Worm (Caenorhabditis elegans) whole organism, L2 larva: Measurements from ENCODE around the gene sto-3.

Experiments used
- C34F6.9 ChIP-seq: fragments of 150-350 bp; optimal IDR thresholded peaks from 2 replicates; lab custom pipeline; 2014; ENCODE audit warnings: missing biosample characterization, missing genetic modification characterization
- F13H6.1 ChIP-seq: sonication (generic microtip); optimal IDR thresholded peaks from 2 replicates; lab custom pipeline; 2016; ENCODE audit warnings: missing genetic modification characterization, missing compliant biosample characterization
- R02D3.7 ChIP-seq: fragments of 150-350 bp; optimal IDR thresholded peaks from 2 replicates; lab custom pipeline; 2014; ENCODE audit warnings: missing biosample characterization, missing genetic modification characterization
- Y55F3AM.14 ChIP-seq: fragments of 200-800 bp; sonication (Bioruptor generic); optimal IDR thresholded peaks from 2 replicates; lab custom pipeline; 2018; ENCODE audit warnings: mild to moderate bottlenecking, missing genetic modification characterization, missing compliant biosample characterization
- ama-1 ChIP-seq: fragments of 150-350 bp; optimal IDR thresholded peaks from 2 replicates; lab custom pipeline; 2018; ENCODE audit warnings: inconsistent platforms
- blmp-1 ChIP-seq: sonication (generic microtip); optimal IDR thresholded peaks from 2 replicates; lab custom pipeline; 2017; ENCODE audit warnings: missing genetic modification characterization, mild to moderate bottlenecking, missing compliant biosample characterization, antibody characterized with exemption, moderate library complexity; ENCODE audit not compliant: insufficient read depth
- ceh-16 ChIP-seq: fragments of 150-350 bp; optimal IDR thresholded peaks from 2 replicates; lab custom pipeline; 2014; ENCODE audit warnings: missing biosample characterization, missing genetic modification characterization
- ceh-82 ChIP-seq: fragments of 150-350 bp; optimal IDR thresholded peaks from 2 replicates; lab custom pipeline; 2014; ENCODE audit warnings: missing biosample characterization, missing genetic modification characterization
- crh-2 ChIP-seq: sonication (generic microtip); optimal IDR thresholded peaks from 2 replicates; lab custom pipeline; 2017; ENCODE audit warnings: missing biosample characterization, missing genetic modification characterization
- dmd-4 ChIP-seq: sonication (generic microtip); optimal IDR thresholded peaks from 2 replicates; lab custom pipeline; 2017; ENCODE audit warnings: missing biosample characterization, missing genetic modification characterization
- elt-3 ChIP-seq: sonication (generic microtip); optimal IDR thresholded peaks from 2 replicates; lab custom pipeline; 2017; ENCODE audit warnings: missing biosample characterization, missing genetic modification characterization
- fos-1 ChIP-seq: fragments of 150-350 bp; optimal IDR thresholded peaks from 2 replicates; lab custom pipeline; 2014; ENCODE audit warnings: missing biosample characterization, missing genetic modification characterization
- gmeb-1 ChIP-seq: fragments of 150-350 bp; optimal IDR thresholded peaks from 2 replicates; lab custom pipeline; 2014; ENCODE audit warnings: missing biosample characterization, missing genetic modification characterization
- lin-11 ChIP-seq: fragments of 150-350 bp; sonication (generic microtip); optimal IDR thresholded peaks from 2 replicates; lab custom pipeline; 2014; ENCODE audit warnings: missing biosample characterization, missing genetic modification characterization, inconsistent platforms, mixed read lengths
- lin-13 ChIP-seq: fragments of 150-350 bp; optimal IDR thresholded peaks from 2 replicates; lab custom pipeline; 2014; ENCODE audit warnings: missing biosample characterization, missing genetic modification reagents, missing genetic modification characterization
- lsy-2 ChIP-seq, 2 experiments: fragments of 150-350 bp in 1 of 2; sonication (generic microtip) in 1 of 2; optimal IDR thresholded peaks; 2 replicates each; lab custom pipeline; 2014 to 2017; ENCODE audit warnings: missing biosample characterization in 2 of 2, missing genetic modification characterization in 2 of 2
- mab-5 ChIP-seq: fragments of 150-350 bp; optimal IDR thresholded peaks from 2 replicates; lab custom pipeline; 2014; ENCODE audit warnings: missing biosample characterization, missing genetic modification characterization
- mbf-1 ChIP-seq: sonication (generic microtip); optimal IDR thresholded peaks from 2 replicates; lab custom pipeline; 2017; ENCODE audit warnings: missing biosample characterization, missing genetic modification characterization
- mdl-1 ChIP-seq, 2 experiments: fragments of 150-350 bp in 1 of 2; sonication (generic microtip) in 1 of 2; optimal IDR thresholded peaks; 2 replicates each; lab custom pipeline; 2017; ENCODE audit warnings: missing biosample characterization in 2 of 2, missing genetic modification characterization in 2 of 2
- nhr-10 ChIP-seq: sonication (generic microtip); optimal IDR thresholded peaks from 2 replicates; lab custom pipeline; 2017; ENCODE audit warnings: missing biosample characterization, missing genetic modification characterization
- nhr-11 ChIP-seq: fragments of 150-350 bp; optimal IDR thresholded peaks from 2 replicates; lab custom pipeline; 2014; ENCODE audit warnings: missing biosample characterization, missing genetic modification characterization
- nhr-12 ChIP-seq: fragments of 150-350 bp; optimal IDR thresholded peaks from 2 replicates; lab custom pipeline; 2014; ENCODE audit warnings: missing biosample characterization, missing genetic modification characterization
- nhr-129 ChIP-seq: fragments of 150-350 bp; optimal IDR thresholded peaks from 2 replicates; lab custom pipeline; 2014; ENCODE audit warnings: missing biosample characterization, missing genetic modification characterization
- nhr-21 ChIP-seq: fragments of 150-350 bp; optimal IDR thresholded peaks from 2 replicates; lab custom pipeline; 2014; ENCODE audit warnings: missing biosample characterization, missing genetic modification characterization
- nhr-23 ChIP-seq: fragments of 150-350 bp; optimal IDR thresholded peaks from 2 replicates; lab custom pipeline; 2014; ENCODE audit warnings: missing biosample characterization, missing genetic modification reagents, missing genetic modification characterization
- nhr-237 ChIP-seq: fragments of 150-350 bp; optimal IDR thresholded peaks from 2 replicates; lab custom pipeline; 2014; ENCODE audit warnings: missing biosample characterization, missing genetic modification characterization
- nhr-25 ChIP-seq: fragments of 150-350 bp; sonication (generic microtip); optimal IDR thresholded peaks from 3 replicates; lab custom pipeline; 2014; ENCODE audit warnings: missing biosample characterization, missing genetic modification characterization
- nhr-6 ChIP-seq: fragments of 150-350 bp; optimal IDR thresholded peaks from 2 replicates; lab custom pipeline; 2014; ENCODE audit warnings: missing biosample characterization, missing genetic modification characterization
- nhr-77 ChIP-seq: fragments of 150-350 bp; optimal IDR thresholded peaks from 2 replicates; lab custom pipeline; 2014; ENCODE audit warnings: missing biosample characterization, missing genetic modification characterization
- peb-1 ChIP-seq: fragments of 150-350 bp; optimal IDR thresholded peaks from 2 replicates; lab custom pipeline; 2014; ENCODE audit warnings: missing biosample characterization, missing genetic modification characterization
- sem-4 ChIP-seq: fragments of 150-350 bp; optimal IDR thresholded peaks from 2 replicates; lab custom pipeline; 2014; ENCODE audit warnings: missing biosample characterization, missing genetic modification reagents, missing genetic modification characterization
- sma-3 ChIP-seq: sonication (generic microtip); optimal IDR thresholded peaks from 2 replicates; lab custom pipeline; 2016; ENCODE audit warnings: missing genetic modification reagents, missing genetic modification characterization, missing compliant biosample characterization
- sma-9 ChIP-seq, 2 experiments: fragments of 150-350 bp in 1 of 2; sonication (generic microtip) in 1 of 2; optimal IDR thresholded peaks; 2 replicates each; lab custom pipeline; 2014 to 2016; ENCODE audit warnings: missing genetic modification characterization in 2 of 2, mild to moderate bottlenecking in 1 of 2, missing biosample characterization in 1 of 2, missing compliant biosample characterization in 1 of 2, missing genetic modification reagents in 1 of 2, moderate library complexity in 1 of 2
- unc-39 ChIP-seq: fragments of 150-350 bp; optimal IDR thresholded peaks from 2 replicates; lab custom pipeline; 2014; ENCODE audit warnings: missing biosample characterization, missing genetic modification characterization
- unc-55 ChIP-seq: fragments of 150-350 bp; sonication (generic microtip); optimal IDR thresholded peaks from 3 replicates; lab custom pipeline; 2014; ENCODE audit warnings: missing biosample characterization, missing genetic modification reagents, missing genetic modification characterization
- unc-62 ChIP-seq: fragments of 150-350 bp; optimal IDR thresholded peaks from 2 replicates; lab custom pipeline; 2014; ENCODE audit warnings: missing biosample characterization, missing genetic modification reagents, missing genetic modification characterization
- zag-1 ChIP-seq: fragments of 150-350 bp; optimal IDR thresholded peaks from 2 replicates; lab custom pipeline; 2014; ENCODE audit warnings: missing biosample characterization, missing genetic modification characterization
- ztf-1 ChIP-seq: fragments of 200-800 bp; sonication (Bioruptor generic); conservative IDR thresholded peaks from 2 replicates; pipeline ENCODE4 v1.3.6; 2022; ENCODE audit warnings: missing genetic modification characterization, missing compliant biosample characterization
- ztf-11 ChIP-seq: sonication (generic microtip); optimal IDR thresholded peaks from 2 replicates; lab custom pipeline; 2017; ENCODE audit warnings: missing biosample characterization, missing genetic modification characterization
- ztf-4 ChIP-seq: fragments of 150-350 bp; optimal IDR thresholded peaks from 2 replicates; lab custom pipeline; 2014; ENCODE audit warnings: missing biosample characterization, missing genetic modification characterization

sto-3 gene

DNA sequence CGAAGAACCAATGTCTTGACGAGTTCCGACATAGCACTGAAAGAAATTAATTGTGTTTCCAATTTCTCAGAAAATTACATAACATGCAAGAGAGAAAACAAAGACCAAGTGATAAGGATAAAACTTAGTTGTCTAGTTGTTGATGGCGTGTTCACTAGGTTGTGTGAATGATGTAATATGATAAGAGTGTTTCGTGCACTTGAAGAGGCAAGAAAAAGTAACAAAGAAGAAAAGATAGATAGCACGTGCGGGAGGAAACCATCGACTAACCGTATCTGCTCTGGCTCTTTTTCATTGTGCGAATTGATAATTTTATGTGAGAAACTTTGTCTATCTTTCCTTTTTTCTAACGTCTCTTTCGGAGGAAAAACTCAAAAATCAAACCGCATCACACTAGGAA is 39.7 kb upstream of the sto-3 start, which contains the start of gene sfxn-1.5 (continued):
- TF ChIP-seq nhr-21 (no peak), nhr-12 (no peak), nhr-10 (tag; lab: Kevin White, UChicago) (no peak), mdl-1 (tag; optimal IDR thresholded peaks at IDR 0.05; lab: Kevin White, UChicago) (peak in 1 of 2 experiments; percentile 77), sma-9 (GFP tag; optimal IDR thresholded peaks at IDR 0.05; lab: Kevin White, UChicago) (peak; percentile 94), sma-9 (tag; optimal IDR thresholded peaks at IDR 0.05; lab: Kevin White, UChicago) (no peak), ztf-11 (tag; lab: Kevin White, UChicago) (no peak), fos-1 (tag; lab: Kevin White, UChicago) (peak; percentile 95), ztf-1 (GFP tag; lab: Robert Waterston, UW) (no peak), blmp-1 (tag; lab: Kevin White, UChicago) (no peak)
- TF ChIP-seq, all 48 proteins: peak for 10

DNA sequence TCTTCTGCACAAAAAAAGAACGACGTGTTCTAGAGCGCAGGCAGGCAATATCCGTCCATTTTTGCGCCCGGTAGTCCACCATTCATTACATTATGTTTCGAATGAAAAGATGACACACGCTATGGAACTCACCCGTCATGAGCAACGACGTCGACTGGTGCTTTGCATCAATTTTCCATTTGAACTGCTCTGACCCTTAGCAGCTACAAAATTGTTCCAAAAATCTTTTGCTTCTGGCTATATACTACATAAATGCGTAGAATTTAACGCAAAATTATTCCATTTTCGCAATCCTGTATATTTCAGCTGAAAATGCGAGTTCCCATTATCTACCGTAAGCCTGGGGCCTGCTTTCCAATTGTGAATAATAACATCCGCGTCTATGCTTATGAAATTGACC is 36.4 kb upstream of the sto-3 start, which contains the start of gene T04F8.3:
T04F8.3 (plus strand) TSS at position 301 of the 400 bp plus-strand sequence.
- TF ChIP-seq mab-5 (tag; lab: Kevin White, UChicago) = no peak
- no peak for TF ChIP-seq gmeb-1 (tag; lab: Kevin White, UChicago)
- no peak for TF ChIP-seq C34F6.9
- TF ChIP-seq R02D3.7 (tag; lab: Kevin White, UChicago) = no peak
- no peak for TF ChIP-seq ceh-82 (tag; lab: Kevin White, UChicago)
- TF ChIP-seq nhr-11 (tag; lab: Kevin White, UChicago) = no peak
- TF ChIP-seq sma-3 (GFP tag; lab: Kevin White, UChicago) = no peak
- no peak for TF ChIP-seq lsy-2 (tag; optimal IDR thresholded peaks at IDR 0.05; lab: Kevin White, UChicago)
- no peak for TF ChIP-seq ztf-4 (tag; lab: Kevin White, UChicago)
- no peak for TF ChIP-seq Y55F3AM.14 (GFP tag; lab: Kevin White, UChicago)
- no peak for TF ChIP-seq elt-3 (tag; lab: Kevin White, UChicago)
- no peak for TF ChIP-seq sma-9 (GFP tag; optimal IDR thresholded peaks at IDR 0.05; lab: Kevin White, UChicago)
- TF ChIP-seq sma-9 (tag; optimal IDR thresholded peaks at IDR 0.05; lab: Kevin White, UChicago) = no peak
- TF ChIP-seq dmd-4 (tag; lab: Kevin White, UChicago) = no peak
- no peak for TF ChIP-seq blmp-1 (tag; lab: Kevin White, UChicago)
- TF ChIP-seq mbf-1 (tag; lab: Kevin White, UChicago) = no peak
- TF ChIP-seq unc-39 (tag; lab: Kevin White, UChicago) = no peak
- no peak for TF ChIP-seq fos-1 (tag; lab: Kevin White, UChicago)
- no peak for TF ChIP-seq unc-62 (GFP tag; lab: Kevin White, UChicago)
- TF ChIP-seq crh-2 (tag; lab: Kevin White, UChicago) = no peak

DNA sequence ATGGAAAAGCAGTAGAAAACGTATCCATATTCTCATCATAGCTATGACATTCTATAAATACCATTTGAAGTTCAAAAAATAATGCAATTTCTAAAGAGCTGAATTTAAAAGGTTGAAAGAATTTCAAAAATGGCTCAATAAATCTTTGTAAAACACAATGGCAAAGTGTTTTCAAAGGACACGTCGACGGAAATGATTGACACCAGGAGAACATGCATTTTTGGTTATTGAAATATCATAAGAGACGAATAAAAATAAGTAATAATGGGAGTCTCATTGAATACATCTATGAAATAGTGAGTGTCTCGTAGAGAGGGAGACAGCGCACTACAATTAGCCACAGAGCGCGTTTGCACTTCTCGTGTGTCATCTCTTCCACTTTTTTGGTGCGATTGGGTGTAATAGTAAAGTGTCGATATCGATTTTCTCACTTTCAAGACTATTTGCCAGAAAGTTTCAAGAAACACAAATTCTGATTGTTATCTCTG is 34.7 kb upstream of the sto-3 start, which contains the start of gene T04F8.2:
T04F8.2 (minus strand) TSS at position 51 of the 488 bp plus-strand sequence.
- TF ChIP-seq nhr-12 (no peak), F13H6.1 (tag; lab: Kevin White, UChicago) (peak; percentile 28), peb-1 (tag; lab: Kevin White, UChicago) (no peak), nhr-77 (tag; lab: Kevin White, UChicago) (no peak), nhr-10 (tag; lab: Kevin White, UChicago) (no peak), ama-1 (lab: Kevin White, UChicago) (no peak), unc-39 (tag; lab: Kevin White, UChicago) (no peak), nhr-237 (tag; lab: Kevin White, UChicago) (no peak), lin-13 (GFP tag; lab: Kevin White, UChicago) (peak; percentile 48), C34F6.9 (peak; percentile 77), gmeb-1 (tag; lab: Kevin White, UChicago) (peak; percentile 58), mab-5 (tag; lab: Kevin White, UChicago) (no peak), ztf-4 (tag; lab: Kevin White, UChicago) (no peak), lin-11 (peak; percentile 31), Y55F3AM.14 (GFP tag; lab: Kevin White, UChicago) (no peak), crh-2 (tag; lab: Kevin White, UChicago) (peak; percentile 69), nhr-21 (peak; percentile 33), sma-9 (GFP tag; optimal IDR thresholded peaks at IDR 0.05; lab: Kevin White, UChicago) (peak; percentile 76), sma-9 (tag; optimal IDR thresholded peaks at IDR 0.05; lab: Kevin White, UChicago) (no peak), zag-1 (tag; lab: Kevin White, UChicago) (no peak), nhr-11 (tag; lab: Kevin White, UChicago) (no peak), nhr-6 (tag; lab: Kevin White, UChicago) (peak; percentile 27), nhr-129 (peak; percentile 84), ceh-82 (tag; lab: Kevin White, UChicago) (no peak), mdl-1 (tag; optimal IDR thresholded peaks at IDR 0.05; lab: Kevin White, UChicago) (no peak), fos-1 (tag; lab: Kevin White, UChicago) (peak; percentile 82), unc-55 (GFP tag; lab: Kevin White, UChicago) (peak; percentile 77), ceh-16 (tag; lab: Kevin White, UChicago) (peak; percentile 32), sem-4 (tag; lab: Kevin White, UChicago) (peak; percentile 42), lsy-2 (tag; optimal IDR thresholded peaks at IDR 0.05; lab: Kevin White, UChicago) (peak in 1 of 2 experiments; percentile 67), nhr-25 (tag; lab: Kevin White, UChicago) (peak; percentile 63), nhr-23 (tag; lab: Kevin White, UChicago) (no peak), sma-3 (GFP tag; lab: Kevin White, UChicago) (peak; percentile 29)
